Worm (Caenorhabditis elegans) whole organism, early embryonic: ENCODE data around the gene K01A11.1.

Source experiments
- ama-1 ChIP-seq: fragments of 150-350 bp; optimal IDR thresholded peaks from 2 replicates; lab custom pipeline; 2014
- ceh-36 ChIP-seq: sonication (generic microtip); optimal IDR thresholded peaks from 2 replicates; lab custom pipeline; 2016; ENCODE audit warnings: missing genetic modification characterization, inconsistent platforms, missing compliant biosample characterization
- flt-1 ChIP-seq: fragments of 200-800 bp; sonication (Bioruptor generic); IDR thresholded peaks from 2 replicates; pipeline ENCODE4 v1.3.6; 2022; ENCODE audit warnings: missing genetic modification characterization, missing compliant biosample characterization
- hmg-4 ChIP-seq: fragments of 200-800 bp; sonication (Bioruptor generic); optimal IDR thresholded peaks from 2 replicates; lab custom pipeline; 2018; ENCODE audit warnings: mild to moderate bottlenecking, missing genetic modification characterization, missing compliant biosample characterization
- hnd-1 ChIP-seq: sonication (generic microtip); optimal IDR thresholded peaks from 2 replicates; lab custom pipeline; 2016; ENCODE audit warnings: missing genetic modification characterization, missing compliant biosample characterization
- tbx-37 ChIP-seq: fragments of 200-800 bp; sonication (Bioruptor generic); conservative IDR thresholded peaks from 2 replicates; pipeline ENCODE4 v1.3.6; 2022; ENCODE audit warnings: missing genetic modification reagents, missing genetic modification characterization, missing compliant biosample characterization
- tra-4 ChIP-seq: sonication (generic microtip); optimal IDR thresholded peaks from 2 replicates; lab custom pipeline; 2017; ENCODE audit warnings: missing genetic modification characterization, missing compliant biosample characterization

- TF ChIP-seq flt-1 (GFP tag; lab: Robert Waterston, UW) (no peak), ama-1 (lab: Kevin White, UChicago) (no peak), hnd-1 (tag; lab: Kevin White, UChicago) (no peak), ceh-36 (tag; lab: Kevin White, UChicago) (no peak), hmg-4 (GFP tag; lab: Kevin White, UChicago) (no peak), tbx-37 (GFP tag; lab: Robert Waterston, UW) (no peak), tra-4 (tag; lab: Kevin White, UChicago) (no peak)
Measured at ce11 chrIII:3475014-3475413, 43.7 kb upstream of the K01A11.1 start.
